Fruit fly (Drosophila melanogaster): ENCODE measurements around the gene promL.

promL gene

dm6 chr3L:3079156-3079495 lies 48.4 kb downstream of the promL start:
- TF ChIP-seq CG15336 (GFP tag; IDR thresholded peaks at IDR 0.05) (no peak), Hr38 (GFP tag; optimal IDR thresholded peaks at IDR 0.05) (no peak), eg (GFP tag; IDR thresholded peaks at IDR 0.05) (no peak), Sox102F (GFP tag; optimal IDR thresholded peaks at IDR 0.05) (no peak), topi (GFP tag; optimal IDR thresholded peaks at IDR 0.05) (no peak), Lpt (GFP tag; optimal IDR thresholded peaks at IDR 0.05) (no peak), CG6792 (GFP tag; optimal IDR thresholded peaks at IDR 0.05) (no peak), svp (GFP tag) (no peak), CG3919 (GFP tag; optimal IDR thresholded peaks at IDR 0.05) (no peak), CG7368 (GFP tag; optimal IDR thresholded peaks at IDR 0.05) (no peak)

- peak; percentile 63 for TF ChIP-seq CG34406 (GFP tag; optimal IDR thresholded peaks at IDR 0.05)
- peak; percentile 29 for TF ChIP-seq spab (GFP tag; optimal IDR thresholded peaks at IDR 0.05)
- peak; percentile 27 for TF ChIP-seq CG10631 (GFP tag; optimal IDR thresholded peaks at IDR 0.05)
- peak; percentile 51 for TF ChIP-seq Hr4 (GFP tag; optimal IDR thresholded peaks at IDR 0.05)
- no peak for TF ChIP-seq CG8119 (GFP tag; IDR thresholded peaks at IDR 0.05)
- peak; percentile 54 for TF ChIP-seq CG6808 (GFP tag; optimal IDR thresholded peaks at IDR 0.05)
- no peak for TF ChIP-seq dac (GFP tag; optimal IDR thresholded peaks at IDR 0.05)
- peak; percentile 73 for TF ChIP-seq CG31627 (GFP tag; optimal IDR thresholded peaks at IDR 0.05)
- TF ChIP-seq CG8319 (GFP tag; optimal IDR thresholded peaks at IDR 0.05) = no peak
- TF ChIP-seq Eip93F (GFP tag; optimal IDR thresholded peaks at IDR 0.05) = no peak
- TF ChIP-seq CG1621 (tag; optimal IDR thresholded peaks at IDR 0.05) = no peak
- TF ChIP-seq Hr38 (GFP tag; optimal IDR thresholded peaks at IDR 0.05) = no peak
- peak; percentile 71 for TF ChIP-seq fkh (GFP tag; optimal IDR thresholded peaks at IDR 0.05)
- TF ChIP-seq vri (GFP tag; optimal IDR thresholded peaks at IDR 0.05) = no peak
- peak; percentile 35 for TF ChIP-seq CG8632 (GFP tag; optimal IDR thresholded peaks at IDR 0.05)
- TF ChIP-seq svp (GFP tag) = peak; percentile 81
- TF ChIP-seq fd59A (GFP tag; optimal IDR thresholded peaks at IDR 0.05) = no peak
- TF ChIP-seq Eip78C (GFP tag) = peak; percentile 87
- TF ChIP-seq fd85E (GFP tag; optimal IDR thresholded peaks at IDR 0.05) = no peak
- TF ChIP-seq eg (GFP tag; IDR thresholded peaks at IDR 0.05) = no peak
- no peak for TF ChIP-seq Eip75B (GFP tag; optimal IDR thresholded peaks at IDR 0.05)
- peak; percentile 34 for TF ChIP-seq CG11902 (GFP tag; optimal IDR thresholded peaks at IDR 0.05)
- peak; percentile 31 for TF ChIP-seq Sox15 (GFP tag; optimal IDR thresholded peaks at IDR 0.05)
- TF ChIP-seq Ets21C (GFP tag; optimal IDR thresholded peaks at IDR 0.05) = peak; percentile 38
- no peak for TF ChIP-seq CG9139 (GFP tag; optimal IDR thresholded peaks at IDR 0.05)
- TF ChIP-seq CG3032 (tag; optimal IDR thresholded peaks at IDR 0.05) = peak; percentile 3
- peak; percentile 58 for TF ChIP-seq CG11762 (GFP tag; optimal IDR thresholded peaks at IDR 0.05; ENCODE audit: insufficient read depth)
- peak; percentile 29 for TF ChIP-seq achi (GFP tag; optimal IDR thresholded peaks at IDR 0.05)
- no peak for TF ChIP-seq net (GFP tag; optimal IDR thresholded peaks at IDR 0.05)
- TF ChIP-seq CG6276 (GFP tag; optimal IDR thresholded peaks at IDR 0.05) = peak; percentile 43
- TF ChIP-seq esn (GFP tag; optimal IDR thresholded peaks at IDR 0.05) = peak; percentile 50
- TF ChIP-seq CG10669 (GFP tag; optimal IDR thresholded peaks at IDR 0.05) = peak; percentile 49
- peak; percentile 54 for TF ChIP-seq cyc (GFP tag; optimal IDR thresholded peaks at IDR 0.05)
- peak in 1 of 2 experiments; percentile 42 for TF ChIP-seq ss (GFP tag; optimal IDR thresholded peaks at IDR 0.05)
- TF ChIP-seq Smox (GFP tag; optimal IDR thresholded peaks at IDR 0.05) = peak; percentile 60
- TF ChIP-seq CG32006 (GFP tag; optimal IDR thresholded peaks at IDR 0.05) = peak; percentile 64
- peak; percentile 50 for TF ChIP-seq Blimp-1 (GFP tag; optimal IDR thresholded peaks at IDR 0.05)
- 0 out of 2 replicates have a peak, but pooled peaks have one; percentile 14 for TF ChIP-seq Gug (GFP tag; IDR thresholded peaks at IDR 0.05)
- TF ChIP-seq CG6792 (GFP tag; optimal IDR thresholded peaks at IDR 0.05) = peak; percentile 28
- TF ChIP-seq CG4318 (GFP tag; optimal IDR thresholded peaks at IDR 0.05) = peak; percentile 5
- peak; percentile 40 for TF ChIP-seq acj6 (GFP tag; optimal IDR thresholded peaks at IDR 0.05)
- TF ChIP-seq CG7368 (GFP tag; optimal IDR thresholded peaks at IDR 0.05) = peak; percentile 18
- TF ChIP-seq pdm3 (GFP tag; optimal IDR thresholded peaks at IDR 0.05) = peak; percentile 61
- peak; percentile 9 for TF ChIP-seq CG6854 (GFP tag; optimal IDR thresholded peaks at IDR 0.05)
- peak; percentile 75 for TF ChIP-seq topi (GFP tag; optimal IDR thresholded peaks at IDR 0.05)
Measured at dm6 chr3L:3078398-3079155, 48.9 kb downstream of the promL start.
